Worm (Caenorhabditis elegans) whole organism, L1 larva: ENCODE data around the gene npr-7.

Source experiments
- C04F5.9 ChIP-seq: sonication (generic microtip); optimal IDR thresholded peaks from 2 replicates; lab custom pipeline; 2016; ENCODE audit warnings: missing genetic modification characterization, missing compliant biosample characterization
- C16A3.4 ChIP-seq: fragments of 150-350 bp; optimal IDR thresholded peaks from 2 replicates; lab custom pipeline; 2014; ENCODE audit warnings: missing biosample characterization, missing genetic modification characterization
- alr-1 ChIP-seq: fragments of 200-800 bp; sonication (Bioruptor generic); optimal IDR thresholded peaks from 2 replicates; lab custom pipeline; 2018; ENCODE audit warnings: borderline replicate concordance, mild to moderate bottlenecking, missing genetic modification characterization, missing compliant biosample characterization
- aly-2 ChIP-seq: fragments of 150-350 bp; optimal IDR thresholded peaks from 2 replicates; lab custom pipeline; 2014; ENCODE audit warnings: missing biosample characterization, missing genetic modification characterization
- blmp-1 ChIP-seq: fragments of 150-350 bp; optimal IDR thresholded peaks from 2 replicates; lab custom pipeline; 2014; ENCODE audit warnings: missing biosample characterization, missing genetic modification characterization
- ceh-63 ChIP-seq: fragments of 200-800 bp; sonication (Bioruptor generic); optimal IDR thresholded peaks from 2 replicates; lab custom pipeline; 2018; ENCODE audit warnings: mild to moderate bottlenecking, missing genetic modification characterization, missing compliant biosample characterization
- ceh-8 ChIP-seq: fragments of 200-800 bp; sonication (Bioruptor generic); optimal IDR thresholded peaks from 2 replicates; lab custom pipeline; 2018; ENCODE audit warnings: mild to moderate bottlenecking, missing genetic modification characterization, moderate library complexity, missing compliant biosample characterization
- ceh-90 ChIP-seq: sonication (generic microtip); optimal IDR thresholded peaks from 2 replicates; lab custom pipeline; 2016; ENCODE audit warnings: missing genetic modification characterization, missing compliant biosample characterization
- ces-1 ChIP-seq: fragments of 150-350 bp; optimal IDR thresholded peaks from 2 replicates; lab custom pipeline; 2014; ENCODE audit warnings: missing biosample characterization, missing genetic modification reagents, missing genetic modification characterization
- elt-2 ChIP-seq: sonication (generic microtip); optimal IDR thresholded peaks from 2 replicates; lab custom pipeline; 2016; ENCODE audit warnings: missing genetic modification characterization, mild to moderate bottlenecking, inconsistent platforms, missing compliant biosample characterization, missing genetic modification reagents
- elt-3 ChIP-seq, 6 experiments: fragments of 150-350 bp in 1 of 6; sonication (generic microtip); optimal IDR thresholded peaks; 2 replicates each; lab custom pipeline; 2017 to 2018; ENCODE audit warnings: missing biosample characterization in 6 of 6, missing genetic modification characterization in 6 of 6, inconsistent platforms in 1 of 6
- ets-5 ChIP-seq: fragments of 200-800 bp; sonication (Bioruptor generic); IDR thresholded peaks from 2 replicates; pipeline ENCODE4 v1.3.6; 2022; ENCODE audit warnings: missing genetic modification characterization, missing compliant biosample characterization
- fkh-10 ChIP-seq: sonication (generic microtip); optimal IDR thresholded peaks from 2 replicates; lab custom pipeline; 2017; ENCODE audit warnings: missing biosample characterization, missing genetic modification reagents, missing genetic modification characterization
- fkh-4 ChIP-seq: sonication (generic microtip); optimal IDR thresholded peaks from 2 replicates; lab custom pipeline; 2016; ENCODE audit warnings: missing compliant biosample characterization, missing genetic modification characterization, borderline replicate concordance
- fkh-8 ChIP-seq: sonication (generic microtip); optimal IDR thresholded peaks from 2 replicates; lab custom pipeline; 2016; ENCODE audit warnings: mild to moderate bottlenecking, missing genetic modification characterization, missing compliant biosample characterization
- fos-1 ChIP-seq: fragments of 150-350 bp; optimal IDR thresholded peaks from 2 replicates; lab custom pipeline; 2014; ENCODE audit warnings: missing biosample characterization, missing genetic modification characterization
- hlh-4 ChIP-seq: sonication (generic microtip); optimal IDR thresholded peaks from 2 replicates; lab custom pipeline; 2016; ENCODE audit warnings: mild to moderate bottlenecking, missing genetic modification characterization, missing compliant biosample characterization
- hpl-2 ChIP-seq: fragments of 150-350 bp; optimal IDR thresholded peaks from 2 replicates; lab custom pipeline; 2014; ENCODE audit warnings: missing biosample characterization, missing genetic modification reagents, missing genetic modification characterization
- irx-1 ChIP-seq: sonication (generic microtip); optimal IDR thresholded peaks from 2 replicates; lab custom pipeline; 2016; ENCODE audit warnings: missing genetic modification characterization, missing compliant biosample characterization
- jun-1 ChIP-seq: fragments of 150-350 bp; optimal IDR thresholded peaks from 2 replicates; lab custom pipeline; 2014; ENCODE audit warnings: missing biosample characterization, missing genetic modification reagents, missing genetic modification characterization
- lin-14 ChIP-seq: fragments of 200-800 bp; sonication (Bioruptor generic); optimal IDR thresholded peaks from 2 replicates; lab custom pipeline; 2018; ENCODE audit warnings: mild to moderate bottlenecking, missing genetic modification characterization, moderate library complexity, missing compliant biosample characterization
- lin-35 ChIP-seq, 2 experiments: fragments of 150-350 bp; optimal IDR thresholded peaks; 2 replicates each; lab custom pipeline; 2014; ENCODE audit warnings: missing biosample characterization in 2 of 2, missing genetic modification characterization in 2 of 2, missing genetic modification reagents in 2 of 2
- lir-3 ChIP-seq: sonication (generic microtip); optimal IDR thresholded peaks from 2 replicates; lab custom pipeline; 2016; ENCODE audit warnings: mild to moderate bottlenecking, missing genetic modification characterization, moderate library complexity, missing compliant biosample characterization; ENCODE audit not compliant: poor library complexity
- lsy-2 ChIP-seq, 2 experiments: fragments of 150-350 bp; optimal IDR thresholded peaks; 2 replicates each; lab custom pipeline; 2014; ENCODE audit warnings: missing biosample characterization in 2 of 2, missing genetic modification characterization in 2 of 2
- mab-9 ChIP-seq: fragments of 200-800 bp; sonication (Bioruptor generic); IDR thresholded peaks from 2 replicates; pipeline ENCODE4 v1.3.6; 2022; ENCODE audit warnings: missing genetic modification reagents, missing genetic modification characterization, missing compliant biosample characterization
- mdl-1 ChIP-seq, 2 experiments: fragments of 150-350 bp; optimal IDR thresholded peaks; 2 replicates each; lab custom pipeline; 2014 to 2017; ENCODE audit warnings: missing biosample characterization in 2 of 2, missing genetic modification characterization in 2 of 2, inconsistent platforms in 1 of 2
- nhr-11 ChIP-seq: fragments of 150-350 bp; optimal IDR thresholded peaks from 2 replicates; lab custom pipeline; 2014; ENCODE audit warnings: missing biosample characterization, missing genetic modification characterization
- nhr-12 ChIP-seq: sonication (generic microtip); optimal IDR thresholded peaks from 2 replicates; lab custom pipeline; 2017; ENCODE audit warnings: missing biosample characterization, missing genetic modification characterization
- nhr-20 ChIP-seq: sonication (generic microtip); optimal IDR thresholded peaks from 2 replicates; lab custom pipeline; 2016; ENCODE audit warnings: mild to moderate bottlenecking, missing genetic modification characterization, missing compliant biosample characterization
- nhr-71 ChIP-seq: sonication (generic microtip); optimal IDR thresholded peaks from 2 replicates; lab custom pipeline; 2016; ENCODE audit warnings: mild to moderate bottlenecking, missing genetic modification characterization, moderate library complexity, missing compliant biosample characterization
- nhr-77 ChIP-seq: fragments of 150-350 bp; optimal IDR thresholded peaks from 2 replicates; lab custom pipeline; 2014; ENCODE audit warnings: missing biosample characterization, missing genetic modification characterization
- nhr-84 ChIP-seq: sonication (generic microtip); optimal IDR thresholded peaks from 2 replicates; lab custom pipeline; 2017; ENCODE audit warnings: missing biosample characterization, missing genetic modification characterization
- nhr-85 ChIP-seq: sonication (generic microtip); peaks from one replicate; lab custom pipeline; 2016; ENCODE audit warnings: missing genetic modification characterization, inconsistent platforms, missing compliant biosample characterization
- nhr-90 ChIP-seq: sonication (generic microtip); optimal IDR thresholded peaks from 2 replicates; lab custom pipeline; 2016; ENCODE audit warnings: mild to moderate bottlenecking, missing genetic modification characterization, missing compliant biosample characterization; ENCODE audit not compliant: poor library complexity
- rnt-1 ChIP-seq: sonication (generic microtip); optimal IDR thresholded peaks from 2 replicates; lab custom pipeline; 2016; ENCODE audit warnings: mild to moderate bottlenecking, missing genetic modification characterization, moderate library complexity, missing compliant biosample characterization
- skn-1 ChIP-seq: fragments of 150-350 bp; optimal IDR thresholded peaks from 2 replicates; lab custom pipeline; 2014; ENCODE audit warnings: missing biosample characterization, missing genetic modification characterization
- snu-23 ChIP-seq: sonication (generic microtip); optimal IDR thresholded peaks from 2 replicates; lab custom pipeline; 2016; ENCODE audit warnings: missing genetic modification characterization, missing compliant biosample characterization
- sptf-1 ChIP-seq: fragments of 150-350 bp; optimal IDR thresholded peaks from 2 replicates; lab custom pipeline; 2014; ENCODE audit warnings: missing biosample characterization, missing genetic modification characterization
- sup-37 ChIP-seq: fragments of 200-800 bp; sonication (Bioruptor generic); optimal IDR thresholded peaks from 2 replicates; lab custom pipeline; 2018; ENCODE audit warnings: mild to moderate bottlenecking, missing genetic modification characterization, missing compliant biosample characterization
- unc-30 ChIP-seq: sonication (generic microtip); optimal IDR thresholded peaks from 2 replicates; lab custom pipeline; 2017; ENCODE audit warnings: missing biosample characterization, missing genetic modification characterization
- vab-15 ChIP-seq: sonication (generic microtip); optimal IDR thresholded peaks from 2 replicates; lab custom pipeline; 2017; ENCODE audit warnings: missing genotype, mild to moderate bottlenecking, missing genetic modification characterization, missing compliant biosample characterization
- xbp-1 ChIP-seq: sonication (generic microtip); optimal IDR thresholded peaks from 2 replicates; lab custom pipeline; 2016; ENCODE audit warnings: missing genetic modification characterization, missing compliant biosample characterization
- zag-1 ChIP-seq: fragments of 150-350 bp; optimal IDR thresholded peaks from 2 replicates; lab custom pipeline; 2014; ENCODE audit warnings: missing biosample characterization, missing genetic modification characterization
- ztf-4 ChIP-seq: fragments of 150-350 bp; optimal IDR thresholded peaks from 2 replicates; lab custom pipeline; 2014; ENCODE audit warnings: missing biosample characterization, missing genetic modification characterization

npr-7 gene

DNA sequence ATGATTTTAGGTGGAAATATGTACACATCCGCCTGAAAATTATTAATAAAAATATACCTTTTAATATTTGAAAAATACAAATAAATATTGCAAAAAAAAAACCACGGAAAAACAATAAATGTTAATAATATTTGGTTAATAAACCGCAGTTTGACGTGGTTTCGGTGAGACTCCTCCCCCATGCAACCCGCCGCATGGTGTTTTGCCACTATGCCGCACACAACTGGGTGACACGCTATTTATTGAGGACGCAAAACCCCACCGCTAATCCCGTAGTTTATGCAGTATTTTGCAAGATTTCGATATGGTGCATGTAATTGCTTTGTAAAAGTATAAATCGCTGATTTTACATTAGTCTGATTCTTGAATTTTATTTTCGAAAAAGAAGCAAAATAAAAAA lies 22.4 kb downstream of the npr-7 start, which contains the start of gene gly-13 (continued):
- peak; percentile 60 for TF ChIP-seq rnt-1 (tag; lab: Kevin White, UChicago)
- TF ChIP-seq nhr-85 (tag; lab: Kevin White, UChicago) = peak; percentile 48
- peak; percentile 49 for TF ChIP-seq nhr-90 (tag; lab: Kevin White, UChicago)
- no peak for TF ChIP-seq hlh-4
- peak in 1 of 6 experiments; percentile 52 for TF ChIP-seq elt-3 (tag; optimal IDR thresholded peaks at IDR 0.05; lab: Kevin White, UChicago)
- TF ChIP-seq mdl-1 (tag; optimal IDR thresholded peaks at IDR 0.05; lab: Kevin White, UChicago) = peak in 1 of 2 experiments; percentile 49
- peak; percentile 34 for TF ChIP-seq C16A3.4 (tag; lab: Kevin White, UChicago)
- no peak for TF ChIP-seq nhr-11 (tag; lab: Kevin White, UChicago)
- no peak for TF ChIP-seq ets-5 (GFP tag; lab: Robert Waterston, UW)
- TF ChIP-seq nhr-12 (tag; lab: Kevin White, UChicago) = no peak
- TF ChIP-seq sup-37 = no peak
- TF ChIP-seq blmp-1 = peak; percentile 26
- TF ChIP-seq ces-1 (GFP tag; lab: Kevin White, UChicago) = no peak
- no peak for TF ChIP-seq C04F5.9 (tag; lab: Kevin White, UChicago)
- no peak for TF ChIP-seq fkh-4 (tag; lab: Kevin White, UChicago)
- no peak for TF ChIP-seq fkh-8
- TF ChIP-seq sptf-1 (tag; lab: Kevin White, UChicago) = no peak
- no peak for TF ChIP-seq hpl-2

DNA sequence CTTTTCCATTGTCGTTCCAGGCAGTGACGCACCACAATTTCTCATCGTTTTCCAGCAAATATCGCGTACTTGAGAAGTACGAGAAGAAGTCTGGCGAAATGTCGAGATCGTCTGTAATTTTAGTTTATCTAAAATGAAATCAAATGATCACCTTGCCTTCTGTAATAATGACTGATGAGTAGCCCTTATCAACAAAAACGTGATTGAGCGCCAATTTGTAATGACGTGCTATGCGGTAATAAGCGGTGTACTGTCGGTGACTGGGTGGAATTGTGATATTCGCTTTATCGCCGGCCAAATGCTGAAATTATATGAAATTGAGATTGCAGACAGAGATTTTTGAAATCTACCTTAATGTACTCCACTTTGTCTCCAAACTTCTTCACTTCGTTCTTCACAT lies 23.5 kb downstream of the npr-7 start:
- TF ChIP-seq lin-35 (GFP tag; optimal IDR thresholded peaks at IDR 0.05; lab: Kevin White, UChicago) (peak in 1 of 2 experiments; percentile 16), ets-5 (GFP tag; lab: Robert Waterston, UW) (no peak), elt-2 (tag; lab: Kevin White, UChicago) (peak; percentile 56), ceh-8 (GFP tag; lab: Kevin White, UChicago) (no peak)

DNA sequence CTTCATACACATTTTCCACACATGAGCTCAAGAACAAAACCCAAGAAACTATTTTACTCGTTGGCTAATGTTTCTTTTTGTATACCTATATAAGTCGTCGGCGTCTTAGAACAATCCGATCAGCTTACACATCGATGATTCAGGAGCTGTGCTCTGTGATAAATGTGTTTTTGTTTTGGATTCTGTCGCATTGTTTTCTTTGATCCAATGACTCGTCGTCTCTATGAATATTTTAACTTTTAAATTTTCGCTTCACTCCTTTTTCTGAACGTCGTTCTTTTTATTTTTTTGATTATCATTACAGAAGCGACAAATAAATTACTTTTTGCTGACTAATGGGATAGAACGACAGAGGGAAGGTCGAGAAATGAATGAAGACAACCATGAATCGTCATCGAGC lies 27.6 kb downstream of the npr-7 start, which contains the start of gene B0416.3:
B0416.3 (plus strand) TSS at position 301 of the 400 bp plus-strand sequence.
- TF ChIP-seq lin-14 (GFP tag; lab: Kevin White, UChicago) (no peak), lsy-2 (tag; optimal IDR thresholded peaks at IDR 0.05; lab: Kevin White, UChicago) (no peak), nhr-77 (tag; lab: Kevin White, UChicago) (no peak), zag-1 (no peak), irx-1 (tag; lab: Kevin White, UChicago) (no peak), jun-1 (tag; lab: Kevin White, UChicago) (no peak), hpl-2 (no peak), ceh-90 (tag; lab: Kevin White, UChicago) (no peak), aly-2 (tag; lab: Kevin White, UChicago) (no peak), nhr-84 (tag; lab: Kevin White, UChicago) (no peak), skn-1 (no peak), lir-3 (tag; lab: Kevin White, UChicago) (no peak), ces-1 (GFP tag; lab: Kevin White, UChicago) (no peak), vab-15 (tag; lab: Kevin White, UChicago) (no peak), ztf-4 (tag; lab: Kevin White, UChicago) (no peak), unc-30 (tag; lab: Kevin White, UChicago) (no peak)

DNA sequence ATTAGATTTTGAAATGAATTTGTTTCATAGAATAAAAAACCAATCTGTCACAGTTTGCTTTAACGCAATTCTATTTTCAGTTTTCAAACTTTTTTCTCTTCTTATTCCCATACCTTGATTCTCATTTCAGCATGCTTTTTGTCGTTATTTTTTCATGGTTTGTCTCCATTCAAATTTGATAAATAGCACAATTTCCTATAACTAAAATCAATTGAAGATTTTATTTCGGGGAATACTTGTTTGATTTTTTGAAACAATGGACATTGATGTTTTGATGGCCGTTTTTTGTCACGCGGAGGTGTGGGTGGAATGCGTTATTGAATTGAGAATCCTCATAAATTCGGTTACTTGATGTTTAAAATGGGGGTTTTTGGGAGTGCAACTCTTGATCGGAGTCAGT lies 36.0 kb downstream of the npr-7 start, which contains the start of gene B0416.11:
B0416.11 (minus strand) TSS at position 101 of the 400 bp plus-strand sequence.
- TF ChIP-seq nhr-85 (tag; lab: Kevin White, UChicago) (no peak), xbp-1 (tag; lab: Kevin White, UChicago) (no peak), fos-1 (no peak), ceh-63 (GFP tag; lab: Kevin White, UChicago) (no peak), nhr-12 (tag; lab: Kevin White, UChicago) (no peak), nhr-20 (tag; lab: Kevin White, UChicago) (no peak), nhr-71 (tag; lab: Kevin White, UChicago) (no peak), alr-1 (tag; lab: Kevin White, UChicago) (no peak), jun-1 (tag; lab: Kevin White, UChicago) (no peak), zag-1 (no peak), hlh-4 (no peak), irx-1 (tag; lab: Kevin White, UChicago) (no peak), mab-9 (no peak), ceh-90 (tag; lab: Kevin White, UChicago) (no peak), ztf-4 (tag; lab: Kevin White, UChicago) (no peak), elt-2 (tag; lab: Kevin White, UChicago) (no peak), elt-3 (tag; optimal IDR thresholded peaks at IDR 0.05; lab: Kevin White, UChicago) (no peak), fkh-10 (GFP tag; lab: Kevin White, UChicago) (no peak), snu-23 (no peak), skn-1 (no peak)
